Fruit fly (Drosophila melanogaster) whole organism, prepupa: ENCODE measurements around the gene CG9609.

Experiments
- Blimp-1 ChIP-seq: fragments of 200-800 bp; sonication (Bioruptor generic); optimal IDR thresholded peaks from 3 replicates; lab custom pipeline; 2017; ENCODE audit warnings: missing biosample characterization, missing genetic modification characterization, mild to moderate bottlenecking, moderate library complexity, missing genetic modification reagents
- CG10631 ChIP-seq: fragments of 200-800 bp; sonication (Bioruptor generic); optimal IDR thresholded peaks from 2 replicates; lab custom pipeline; 2016; ENCODE audit warnings: missing biosample characterization, missing genetic modification characterization
- CG11902 ChIP-seq: fragments of 200-800 bp; sonication (Bioruptor generic); optimal IDR thresholded peaks from 3 replicates; lab custom pipeline; 2016; ENCODE audit warnings: missing biosample characterization, missing genetic modification characterization
- CG15336 ChIP-seq: fragments of 200-800 bp; sonication (Bioruptor generic); IDR thresholded peaks from 2 replicates; pipeline ENCODE4 v1.3.6; 2022; ENCODE audit warnings: missing biosample characterization, missing genetic modification characterization
- CG16779 ChIP-seq: fragments of 200-800 bp; sonication (Bioruptor generic); optimal IDR thresholded peaks from 3 replicates; lab custom pipeline; 2017; ENCODE audit warnings: missing biosample characterization, mild to moderate bottlenecking, missing genetic modification characterization
- CG3032 ChIP-seq: fragments of 200-800 bp; optimal IDR thresholded peaks from 2 replicates; lab custom pipeline; 2019; ENCODE audit warnings: missing biosample characterization, mild to moderate bottlenecking, missing genetic modification characterization, moderate library complexity
- CG32006 ChIP-seq: fragments of 200-800 bp; sonication (Bioruptor generic); optimal IDR thresholded peaks from 3 replicates; lab custom pipeline; 2017; ENCODE audit warnings: missing biosample characterization, mild to moderate bottlenecking, missing genetic modification characterization
- CG34406 ChIP-seq: fragments of 200-800 bp; sonication (Bioruptor generic); optimal IDR thresholded peaks from 3 replicates; lab custom pipeline; 2016; ENCODE audit warnings: missing biosample characterization, missing genetic modification characterization
- CG3919 ChIP-seq: fragments of 200-800 bp; sonication (Bioruptor generic); optimal IDR thresholded peaks from 3 replicates; lab custom pipeline; 2016; ENCODE audit warnings: missing biosample characterization, missing genetic modification characterization
- CG4318 ChIP-seq: fragments of 200-800 bp; sonication (Bioruptor generic); optimal IDR thresholded peaks from 3 replicates; lab custom pipeline; 2017; ENCODE audit warnings: missing biosample characterization, mild to moderate bottlenecking, missing genetic modification characterization
- CG6163 ChIP-seq: fragments of 200-800 bp; sonication (Bioruptor generic); IDR thresholded peaks from 3 replicates; pipeline ENCODE4 v1.3.6; 2022; ENCODE audit warnings: missing biosample characterization, missing genetic modification characterization
- CG6276 ChIP-seq: fragments of 200-800 bp; sonication (Bioruptor generic); optimal IDR thresholded peaks from 2 replicates; lab custom pipeline; 2017; ENCODE audit warnings: missing biosample characterization, mild to moderate bottlenecking, missing genetic modification characterization
- CG6792 ChIP-seq: fragments of 200-800 bp; sonication (Bioruptor generic); optimal IDR thresholded peaks from 3 replicates; lab custom pipeline; 2016; ENCODE audit warnings: missing biosample characterization, missing genetic modification characterization
- CG6854 ChIP-seq: fragments of 200-800 bp; sonication (Bioruptor generic); optimal IDR thresholded peaks from 2 replicates; lab custom pipeline; 2017; ENCODE audit warnings: missing biosample characterization, mild to moderate bottlenecking, missing genetic modification characterization
- CG7368 ChIP-seq: fragments of 200-800 bp; sonication (Bioruptor generic); optimal IDR thresholded peaks from 3 replicates; lab custom pipeline; 2016; ENCODE audit warnings: missing biosample characterization, missing genetic modification characterization
- CG8119 ChIP-seq: fragments of 200-800 bp; sonication (Bioruptor generic); IDR thresholded peaks from 3 replicates; pipeline ENCODE4 v1.3.6; 2022; ENCODE audit warnings: missing biosample characterization, missing genetic modification characterization
- CG8632 ChIP-seq: fragments of 200-800 bp; sonication (Bioruptor generic); optimal IDR thresholded peaks from 3 replicates; lab custom pipeline; 2016; ENCODE audit warnings: missing biosample characterization, missing genetic modification characterization
- Eip75B ChIP-seq: fragments of 200-800 bp; sonication (Bioruptor generic); optimal IDR thresholded peaks from 3 replicates; lab custom pipeline; 2016; ENCODE audit warnings: missing biosample characterization, missing genetic modification characterization
- Eip93F ChIP-seq: fragments of 200-800 bp; sonication (Bioruptor generic); optimal IDR thresholded peaks from 2 replicates; lab custom pipeline; 2016; ENCODE audit warnings: missing biosample characterization, mild to moderate bottlenecking, missing genetic modification characterization
- Ets21C ChIP-seq: fragments of 200-800 bp; sonication (Bioruptor generic); optimal IDR thresholded peaks from 3 replicates; lab custom pipeline; 2016; ENCODE audit warnings: missing biosample characterization, missing genetic modification characterization
- Ets96B ChIP-seq: fragments of 200-800 bp; optimal IDR thresholded peaks from 2 replicates; lab custom pipeline; 2019; ENCODE audit warnings: missing biosample characterization, mild to moderate bottlenecking, missing genetic modification characterization, moderate library complexity
- Hr38 ChIP-seq: sonication (Bioruptor generic); optimal IDR thresholded peaks from 2 replicates; lab custom pipeline; 2016; ENCODE audit warnings: missing biosample characterization, missing genetic modification characterization
- Hr39 ChIP-seq: fragments of 200-800 bp; sonication (Bioruptor generic); optimal IDR thresholded peaks from 2 replicates; lab custom pipeline; 2016; ENCODE audit warnings: missing biosample characterization, missing genetic modification characterization
- Hr4 ChIP-seq: fragments of 200-800 bp; sonication (Bioruptor generic); optimal IDR thresholded peaks from 3 replicates; lab custom pipeline; 2016; ENCODE audit warnings: missing biosample characterization, missing genetic modification characterization
- Lpt ChIP-seq: fragments of 200-800 bp; sonication (Bioruptor generic); optimal IDR thresholded peaks from 3 replicates; lab custom pipeline; 2016; ENCODE audit warnings: missing biosample characterization, missing genetic modification characterization
- OdsH ChIP-seq: fragments of 200-800 bp; sonication (Bioruptor generic); optimal IDR thresholded peaks from 3 replicates; lab custom pipeline; 2016; ENCODE audit warnings: missing biosample characterization, missing genetic modification characterization
- Smox ChIP-seq: fragments of 200-800 bp; sonication (Bioruptor generic); optimal IDR thresholded peaks from 3 replicates; lab custom pipeline; 2016; ENCODE audit warnings: missing biosample characterization, missing genetic modification characterization
- Sox102F ChIP-seq: fragments of 200-800 bp; sonication (Bioruptor generic); optimal IDR thresholded peaks from 2 replicates; lab custom pipeline; 2016; ENCODE audit warnings: missing biosample characterization, mild to moderate bottlenecking, missing genetic modification characterization
- Sox14 ChIP-seq: fragments of 200-800 bp; sonication (Bioruptor generic); optimal IDR thresholded peaks from 3 replicates; lab custom pipeline; 2016; ENCODE audit warnings: missing biosample characterization, missing genetic modification characterization
- Sox15 ChIP-seq: fragments of 200-800 bp; sonication (Bioruptor generic); optimal IDR thresholded peaks from 3 replicates; lab custom pipeline; 2016; ENCODE audit warnings: missing biosample characterization, missing genetic modification characterization
- acj6 ChIP-seq: fragments of 200-800 bp; sonication (Bioruptor generic); optimal IDR thresholded peaks from 3 replicates; lab custom pipeline; 2016; ENCODE audit warnings: missing biosample characterization, missing genetic modification characterization
- dac ChIP-seq: fragments of 200-800 bp; sonication (Bioruptor generic); optimal IDR thresholded peaks from 2 replicates; lab custom pipeline; 2017; ENCODE audit warnings: missing biosample characterization, mild to moderate bottlenecking, missing genetic modification characterization
- dsx ChIP-seq: fragments of 200-800 bp; optimal IDR thresholded peaks from 3 replicates; lab custom pipeline; 2019; ENCODE audit warnings: missing biosample characterization, mild to moderate bottlenecking, missing genetic modification characterization, moderate library complexity; ENCODE audit not compliant: poor library complexity, severe bottlenecking
- eg ChIP-seq: fragments of 200-800 bp; sonication (Bioruptor generic); IDR thresholded peaks from 3 replicates; pipeline ENCODE4 v1.3.6; 2022; ENCODE audit warnings: missing biosample characterization, missing genetic modification characterization
- esn ChIP-seq: fragments of 200-800 bp; sonication (Bioruptor generic); optimal IDR thresholded peaks from 2 replicates; lab custom pipeline; 2016; ENCODE audit warnings: missing biosample characterization, mild to moderate bottlenecking, missing genetic modification characterization, moderate library complexity
- fd85E ChIP-seq: fragments of 200-800 bp; sonication (Bioruptor generic); optimal IDR thresholded peaks from 3 replicates; lab custom pipeline; 2016; ENCODE audit warnings: missing biosample characterization, missing genetic modification characterization
- fkh ChIP-seq: fragments of 200-800 bp; sonication (Bioruptor generic); optimal IDR thresholded peaks from 3 replicates; lab custom pipeline; 2017; ENCODE audit warnings: missing biosample characterization, mild to moderate bottlenecking, missing genetic modification characterization, moderate library complexity
- lz ChIP-seq: fragments of 200-800 bp; sonication (Bioruptor generic); optimal IDR thresholded peaks from 3 replicates; lab custom pipeline; 2016; ENCODE audit warnings: missing biosample characterization, missing genetic modification characterization
- net ChIP-seq: fragments of 200-800 bp; sonication (Bioruptor generic); optimal IDR thresholded peaks from 3 replicates; lab custom pipeline; 2016; ENCODE audit warnings: missing biosample characterization, missing genetic modification characterization
- pdm3 ChIP-seq: fragments of 200-800 bp; sonication (Bioruptor generic); optimal IDR thresholded peaks from 3 replicates; lab custom pipeline; 2016; ENCODE audit warnings: missing biosample characterization, missing genetic modification characterization
- salr ChIP-seq, 2 experiments: fragments of 200-800 bp; sonication (Bioruptor generic); optimal IDR thresholded peaks; 3 replicates each; lab custom pipeline; 2016 to 2018; ENCODE audit warnings: missing biosample characterization in 2 of 2, missing genetic modification characterization in 2 of 2, mild to moderate bottlenecking in 1 of 2
- spab ChIP-seq: fragments of 200-800 bp; sonication (Bioruptor generic); optimal IDR thresholded peaks from 2 replicates; lab custom pipeline; 2017; ENCODE audit warnings: missing biosample characterization, mild to moderate bottlenecking, missing genetic modification characterization, missing genetic modification reagents
- ss ChIP-seq, 2 experiments: fragments of 200-800 bp; sonication (Bioruptor generic); optimal IDR thresholded peaks; 2 replicates in 1 of 2; 3 replicates in 1 of 2; lab custom pipeline; 2017 to 2018; ENCODE audit warnings: mild to moderate bottlenecking in 2 of 2, missing biosample characterization in 2 of 2, missing genetic modification characterization in 2 of 2, moderate library complexity in 1 of 2
- svp ChIP-seq: fragments of 200-800 bp; sonication (Bioruptor generic); peaks from one replicate; lab custom pipeline; 2016; ENCODE audit warnings: missing biosample characterization, missing genetic modification characterization
- vri ChIP-seq: fragments of 200-800 bp; sonication (Bioruptor generic); optimal IDR thresholded peaks from 3 replicates; lab custom pipeline; 2016; ENCODE audit warnings: missing biosample characterization, mild to moderate bottlenecking, missing genetic modification characterization

CG9609 gene

DNA sequence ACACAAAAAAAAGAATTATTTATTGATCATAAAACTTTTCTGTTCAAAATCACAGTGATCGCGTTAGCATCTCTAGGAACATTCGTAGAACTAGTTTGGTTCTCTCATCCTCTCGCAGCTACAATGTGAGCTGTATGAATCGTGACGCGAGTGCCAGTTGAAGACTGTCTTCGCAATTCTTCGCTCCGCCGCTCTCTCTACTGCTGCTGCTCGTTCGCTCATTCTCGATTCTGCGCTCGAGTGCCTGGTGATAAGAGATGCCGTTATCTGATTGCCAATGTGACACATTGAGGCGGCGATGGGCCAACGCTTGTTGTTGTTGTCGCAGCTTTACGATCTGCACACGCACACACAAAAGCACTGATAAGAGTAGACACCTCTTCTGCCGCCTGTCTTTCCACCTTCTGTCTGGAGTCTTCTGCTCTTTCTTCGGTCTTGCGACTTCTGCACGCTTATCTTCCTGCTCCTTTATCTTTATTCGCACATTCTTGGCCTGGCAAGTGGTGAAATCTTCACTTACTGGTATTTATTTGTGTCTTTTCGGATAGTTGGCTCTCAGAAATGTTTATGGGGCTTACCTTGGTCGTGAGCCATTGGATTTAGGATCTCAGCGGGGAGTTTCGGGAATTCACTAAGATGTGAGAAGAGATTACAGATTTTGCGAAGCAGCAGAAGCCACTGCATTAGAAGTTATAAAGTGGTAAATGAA lies 49.4 kb upstream of the CG9609 start (continued):
- no peak for TF ChIP-seq CG34406 (GFP tag; lab: Kevin White, UChicago)
- TF ChIP-seq ss (GFP tag; optimal IDR thresholded peaks at IDR 0.05; lab: Kevin White, UChicago), result peak in 1 of 2 experiments; percentile 23
- no peak for TF ChIP-seq Lpt (GFP tag; lab: Kevin White, UChicago)
- TF ChIP-seq CG6792 (GFP tag; lab: Kevin White, UChicago), result no peak
- no peak for TF ChIP-seq vri (GFP tag; lab: Kevin White, UChicago)
- no peak for TF ChIP-seq CG3032 (tag; lab: Kevin White, UChicago)

DNA sequence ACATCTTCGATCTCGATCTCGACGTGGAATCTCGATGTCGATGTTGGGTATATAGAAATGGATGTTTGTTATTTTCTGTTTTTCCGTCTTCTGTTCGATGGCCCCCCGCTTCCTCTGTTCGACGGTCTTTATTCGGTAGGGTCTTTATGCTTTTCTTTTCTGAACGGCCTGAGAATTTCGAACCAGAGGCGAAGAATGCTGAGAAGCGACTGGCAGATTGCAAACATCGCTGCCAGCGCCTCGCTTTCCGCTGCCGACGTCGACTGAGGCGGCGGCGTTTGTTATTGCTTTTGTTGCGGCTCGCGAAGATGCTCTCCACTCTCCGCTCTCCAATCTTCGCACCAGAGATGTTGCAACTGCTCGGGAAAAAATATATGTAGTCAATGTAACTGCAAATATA lies 48.5 kb upstream of the CG9609 start, which contains the start of the genes CG13004 and CG46306:
TSS of gene CG13004 (minus strand) at position 217 of the 400 bp plus-strand sequence.
TSS of gene CG46306 (minus strand) at position 217 of the 400 bp plus-strand sequence.
- no peak for TF ChIP-seq Eip93F (GFP tag; lab: Kevin White, UChicago)
- no peak for TF ChIP-seq Ets96B (tag; lab: Kevin White, UChicago)
- TF ChIP-seq ss (GFP tag; optimal IDR thresholded peaks at IDR 0.05; lab: Kevin White, UChicago), result peak in 1 of 2 experiments; percentile 19
- TF ChIP-seq spab, result no peak
- no peak for TF ChIP-seq salr (GFP tag; optimal IDR thresholded peaks at IDR 0.05; lab: Kevin White, UChicago)
- peak; percentile 40; the same call in 1 of the 2 replicates for TF ChIP-seq CG15336 (GFP tag; lab: Robert Waterston, UW)
- peak; percentile 53; the same call in 2 of the 3 replicates for TF ChIP-seq eg
- peak; percentile 59 for TF ChIP-seq CG6163
- peak; percentile 32 for TF ChIP-seq dsx (GFP tag; lab: Kevin White, UChicago)
- TF ChIP-seq Smox (GFP tag; lab: Kevin White, UChicago), result no peak
- TF ChIP-seq esn (GFP tag; lab: Kevin White, UChicago), result peak; percentile 7
- TF ChIP-seq net, result peak; percentile 12
- TF ChIP-seq svp (GFP tag; lab: Kevin White, UChicago), result peak; percentile 35

DNA sequence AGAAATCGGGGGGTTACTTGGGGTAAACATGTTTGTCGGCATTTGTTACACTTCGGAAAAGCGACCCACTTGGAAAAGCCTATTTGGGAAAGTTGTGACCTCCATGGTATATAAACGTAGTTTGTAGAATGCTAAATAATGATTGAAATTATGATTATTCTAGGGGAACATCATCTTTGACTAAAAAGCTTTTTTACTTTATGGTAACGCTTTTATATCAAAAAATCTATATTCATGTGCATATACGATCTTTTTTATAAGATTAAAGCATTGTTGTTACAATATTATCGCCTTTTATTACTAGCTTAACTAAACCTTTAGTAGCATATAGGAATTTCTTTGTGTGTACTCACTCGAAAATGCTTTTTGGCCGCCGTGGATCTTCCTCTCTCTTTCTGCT lies 47.5 kb upstream of the CG9609 start:
- TF ChIP-seq pdm3 (GFP tag; lab: Kevin White, UChicago) (peak; percentile 73), CG11902 (GFP tag; lab: Kevin White, UChicago) (no peak), Lpt (GFP tag; lab: Kevin White, UChicago) (peak; percentile 86), Blimp-1 (no peak), CG34406 (GFP tag; lab: Kevin White, UChicago) (peak; percentile 16), OdsH (GFP tag; lab: Kevin White, UChicago) (peak; percentile 73), Hr39 (GFP tag; lab: Kevin White, UChicago) (peak; percentile 49), Hr38 (GFP tag; lab: Kevin White, UChicago) (no peak), Eip93F (GFP tag; lab: Kevin White, UChicago) (no peak), dac (GFP tag; lab: Kevin White, UChicago) (peak; percentile 71), Hr4 (peak; percentile 63), Sox102F (GFP tag; lab: Kevin White, UChicago) (peak; percentile 48), CG16779 (tag; lab: Kevin White, UChicago) (peak; percentile 70), CG4318 (GFP tag; lab: Kevin White, UChicago) (peak; percentile 77), dsx (GFP tag; lab: Kevin White, UChicago) (peak; percentile 46), acj6 (peak; percentile 70), lz (GFP tag; lab: Kevin White, UChicago) (peak; percentile 33), CG10631 (GFP tag; lab: Kevin White, UChicago) (peak; percentile 77), fkh (GFP tag; lab: Kevin White, UChicago) (no peak), CG32006 (GFP tag; lab: Kevin White, UChicago) (peak; percentile 92), fd85E (GFP tag; lab: Kevin White, UChicago) (no peak), CG6276 (GFP tag; lab: Kevin White, UChicago) (peak; percentile 72), CG8119 (GFP tag; lab: Robert Waterston, UW) (peak; percentile 88), CG6854 (GFP tag; lab: Kevin White, UChicago) (no peak), CG3919 (peak; percentile 52), Sox14 (peak; percentile 69), Smox (GFP tag; lab: Kevin White, UChicago) (peak; percentile 38), spab (no peak), CG7368 (GFP tag; lab: Kevin White, UChicago) (peak; percentile 2), vri (GFP tag; lab: Kevin White, UChicago) (no peak), Ets21C (GFP tag; lab: Kevin White, UChicago) (peak; percentile 12), Sox15 (GFP tag; lab: Kevin White, UChicago) (no peak), ss (GFP tag; optimal IDR thresholded peaks at IDR 0.05; lab: Kevin White, UChicago) (no peak), CG8632 (GFP tag; lab: Kevin White, UChicago) (peak; percentile 10), Eip75B (GFP tag; lab: Kevin White, UChicago) (peak; percentile 76), CG6792 (GFP tag; lab: Kevin White, UChicago) (peak; percentile 63)
